Worm (Caenorhabditis elegans) whole organism, mixed stage, embryonic: ENCODE data around the gene dmsr-11.

Experiments used
- elt-3 ChIP-seq: fragments of 150-350 bp; optimal IDR thresholded peaks from 2 replicates; lab custom pipeline; 2014; ENCODE audit warnings: missing biosample characterization, missing genetic modification characterization
- nhr-237 ChIP-seq: fragments of 150-350 bp; optimal IDR thresholded peaks from 2 replicates; lab custom pipeline; 2014; ENCODE audit warnings: missing biosample characterization, missing genetic modification characterization
- snpc-4 ChIP-seq: fragments of 150-350 bp; optimal IDR thresholded peaks from 2 replicates; lab custom pipeline; 2014; ENCODE audit warnings: missing biosample characterization, missing genetic modification characterization
- unc-39 ChIP-seq: fragments of 150-350 bp; optimal IDR thresholded peaks from 2 replicates; lab custom pipeline; 2014; ENCODE audit warnings: missing biosample characterization, missing genetic modification characterization
- ztf-11 ChIP-seq: fragments of 150-350 bp; optimal IDR thresholded peaks from 2 replicates; lab custom pipeline; 2014; ENCODE audit warnings: missing biosample characterization, missing genetic modification characterization

ce11 chrV:6782260-6782659 lies 21.6 kb downstream of the dmsr-11 start:
- TF ChIP-seq snpc-4 (tag; lab: Kevin White, UChicago) (no peak), elt-3 (tag; lab: Kevin White, UChicago) (no peak), nhr-237 (tag; lab: Kevin White, UChicago) (no peak), unc-39 (tag; lab: Kevin White, UChicago) (no peak), ztf-11 (tag; lab: Kevin White, UChicago) (no peak)
